Worm (Caenorhabditis elegans) whole organism, dauer: ENCODE data around the gene ZK1086.2.

Source experiments
- unc-62 ChIP-seq: sonication (generic microtip); optimal IDR thresholded peaks from 2 replicates; lab custom pipeline; 2017; ENCODE audit warnings: missing biosample characterization, missing genetic modification reagents, missing genetic modification characterization

Gene ZK1086.2

ce11 chrX:13793525-13793924 is at the start of gene ZK1086.2:
TSS of gene ZK1086.2 (minus strand) at chrX:13793625.
- TF ChIP-seq unc-62 (GFP tag; lab: Kevin White, UChicago), result no peak

DNA sequence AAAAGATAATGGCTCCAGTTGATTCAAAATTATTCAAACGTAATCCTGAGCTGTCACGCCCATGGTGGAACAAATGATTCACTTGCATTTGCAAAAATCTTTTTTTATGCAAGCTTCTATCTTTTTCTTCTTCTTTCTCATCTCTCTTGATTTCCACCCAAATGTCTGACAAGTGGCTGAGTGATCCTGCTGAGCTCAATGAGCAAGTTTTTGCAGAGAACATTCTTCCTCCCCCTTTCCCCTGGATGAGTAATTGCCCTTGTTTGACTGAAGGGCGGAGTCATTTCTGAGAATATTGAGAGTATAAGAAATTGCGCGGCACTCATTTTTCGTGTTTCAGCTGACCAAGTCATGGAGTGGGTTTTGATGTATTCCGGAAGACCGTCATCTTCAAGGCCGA is 47.9 kb upstream of the ZK1086.2 start, which contains the start of gene M03B6.1:
Gene M03B6.1, plus strand, starts transcription at position 334 of the 400 bp plus-strand sequence.
- TF ChIP-seq unc-62 (GFP tag; lab: Kevin White, UChicago), result no peak

DNA sequence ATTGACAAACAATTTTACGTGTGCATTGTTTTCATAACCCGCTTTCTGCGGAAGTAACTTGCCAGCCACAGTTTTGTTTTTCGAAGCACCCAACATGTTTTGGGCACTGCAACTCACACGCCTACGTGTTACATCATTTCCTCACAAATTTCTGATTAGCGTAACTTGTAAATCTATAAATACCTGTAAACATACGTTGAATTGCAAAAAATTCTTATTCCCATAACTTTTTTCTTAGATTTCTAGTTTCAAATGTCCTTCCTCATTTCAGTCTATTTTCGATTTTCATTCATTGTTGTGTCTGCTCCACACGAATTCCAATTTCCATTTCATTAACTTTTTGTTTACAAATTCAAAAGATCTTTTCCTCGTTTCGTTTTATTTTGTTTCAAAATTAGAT is 46.9 kb upstream of the ZK1086.2 start:
- TF ChIP-seq unc-62 (GFP tag; lab: Kevin White, UChicago), result no peak

- TF ChIP-seq unc-62 (GFP tag; lab: Kevin White, UChicago), result no peak
Measured at ce11 chrX:13838019-13838418, 44.6 kb upstream of the ZK1086.2 start.

DNA sequence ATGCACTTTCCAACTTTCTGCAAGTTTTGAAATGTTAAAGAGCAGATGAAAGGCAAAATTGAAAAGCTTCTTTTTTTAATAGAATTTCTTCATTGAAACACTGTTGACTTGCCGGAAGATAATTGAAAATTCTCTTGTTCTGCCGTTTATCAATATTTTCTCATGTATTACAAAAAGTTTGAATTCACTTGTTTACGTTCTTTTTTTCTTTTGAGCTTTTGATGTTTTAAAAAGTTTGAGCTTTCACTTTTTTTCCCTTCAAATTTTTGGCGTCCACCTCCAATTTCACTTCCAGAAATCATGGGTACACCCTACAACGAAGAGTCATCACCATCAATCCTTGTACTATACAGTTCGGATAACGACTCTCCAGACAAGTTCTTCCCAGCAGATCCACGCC is 40.7 kb upstream of the ZK1086.2 start, which contains the start of gene F19D8.2:
Gene F19D8.2, plus strand, starts transcription at position 301 of the 400 bp plus-strand sequence.
- TF ChIP-seq unc-62 (GFP tag; lab: Kevin White, UChicago), result no peak

- TF ChIP-seq unc-62 (GFP tag; lab: Kevin White, UChicago), result no peak
Measured at ce11 chrX:13833448-13833847, 40.0 kb upstream of the ZK1086.2 start.

DNA sequence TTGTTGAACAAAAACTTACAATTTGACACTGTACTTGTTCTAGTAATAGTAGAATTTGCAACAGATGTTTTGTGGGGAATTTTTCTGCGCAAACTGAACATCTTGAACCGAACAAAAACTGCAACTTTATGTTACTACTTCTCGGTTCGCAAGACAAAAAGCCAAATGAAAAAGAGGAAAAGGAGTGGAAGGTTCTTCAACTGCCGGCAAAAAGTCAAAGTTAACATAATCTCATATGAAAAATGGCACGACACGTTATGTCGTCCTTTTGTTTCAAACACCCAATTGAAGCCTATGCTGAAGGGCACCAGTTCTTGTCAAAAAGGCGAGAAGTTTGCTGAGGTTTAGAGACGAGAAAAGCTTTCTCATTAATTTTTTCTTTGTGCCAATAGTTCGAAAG is 30.1 kb upstream of the ZK1086.2 start, which contains the start of gene twk-23:
Gene twk-23, minus strand, starts transcription at position 101 of the 400 bp plus-strand sequence.
- no peak for TF ChIP-seq unc-62 (GFP tag; lab: Kevin White, UChicago)

ce11 chrX:13818791-13819190 is 25.4 kb upstream of the ZK1086.2 start:
- TF ChIP-seq unc-62 (GFP tag; lab: Kevin White, UChicago), result no peak

ce11 chrX:13811929-13812328 is 18.5 kb upstream of the ZK1086.2 start:
- TF ChIP-seq unc-62 (GFP tag; lab: Kevin White, UChicago), result no peak

- no peak for TF ChIP-seq unc-62 (GFP tag; lab: Kevin White, UChicago)
Measured at ce11 chrX:13811156-13811555, 17.7 kb upstream of the ZK1086.2 start.

- TF ChIP-seq unc-62 (GFP tag; lab: Kevin White, UChicago), result no peak
Measured at ce11 chrX:13809773-13810172, 16.3 kb upstream of the ZK1086.2 start, which contains the start of gene obr-3. TSS of gene obr-3 (minus strand) at chrX:13809873.

ce11 chrX:13803246-13803645 is 9.8 kb upstream of the ZK1086.2 start:
- TF ChIP-seq unc-62 (GFP tag; lab: Kevin White, UChicago), result no peak

- no peak for TF ChIP-seq unc-62 (GFP tag; lab: Kevin White, UChicago)
Measured at ce11 chrX:13790532-13790931, 2.9 kb downstream of the ZK1086.2 start, which contains the start of gene ZK1086.3. TSS of gene ZK1086.3 (plus strand) at chrX:13790832.

DNA sequence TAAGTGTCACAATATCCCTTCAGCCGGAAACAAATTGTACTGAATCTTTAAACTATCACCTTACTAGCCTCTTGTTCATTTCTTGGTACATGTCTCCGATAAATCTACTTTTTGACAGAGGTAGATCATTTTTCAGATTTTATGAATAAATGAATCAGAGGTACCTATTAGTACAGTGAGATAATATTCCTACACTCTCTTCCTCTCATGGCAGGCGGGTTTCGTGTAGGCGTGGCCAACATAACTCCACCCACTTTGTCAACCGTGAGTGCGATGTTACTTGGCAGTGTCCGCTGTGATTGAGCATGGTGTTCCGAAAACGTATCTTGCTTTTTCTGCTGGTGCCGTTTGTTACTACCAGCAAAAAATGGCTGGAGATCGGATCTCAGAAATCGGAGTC is 8.2 kb downstream of the ZK1086.2 start, which contains the start of gene F55F3.4:
Gene F55F3.4, plus strand, starts transcription at position 301 of the 400 bp plus-strand sequence.
- TF ChIP-seq unc-62 (GFP tag; lab: Kevin White, UChicago), result no peak

- TF ChIP-seq unc-62 (GFP tag; lab: Kevin White, UChicago), result no peak
Measured at ce11 chrX:13782074-13782462, 11.4 kb downstream of the ZK1086.2 start.

ce11 chrX:13781445-13782073 is 11.9 kb downstream of the ZK1086.2 start:
- TF ChIP-seq unc-62 (GFP tag; lab: Kevin White, UChicago), result no peak

ce11 chrX:13775508-13775907 is 17.9 kb downstream of the ZK1086.2 start:
- no peak for TF ChIP-seq unc-62 (GFP tag; lab: Kevin White, UChicago)
